Fruit fly (Drosophila melanogaster): Measurements from ENCODE around the gene emc.

Gene emc

dm6 chr3L:791251-791991 is 42.2 kb downstream of the emc start (continued):
- TF ChIP-seq seq (GFP tag; IDR thresholded peaks at IDR 0.05): peak; percentile 49; the same call in 1 of the 2 replicates
- TF ChIP-seq Stat92E (GFP tag; optimal IDR thresholded peaks at IDR 0.05): no peak
- TF ChIP-seq CG17802 (tag; optimal IDR thresholded peaks at IDR 0.05): no peak
- peak; percentile 48 for TF ChIP-seq tio (GFP tag; optimal IDR thresholded peaks at IDR 0.05)
- TF ChIP-seq CG1024 (GFP tag; IDR thresholded peaks at IDR 0.05): 0 out of 2 replicates have a peak, but pooled peaks have one; percentile 36
- peak; percentile 16 for TF ChIP-seq CG5245 (GFP tag; optimal IDR thresholded peaks at IDR 0.05)
- peak; percentile 11 for TF ChIP-seq CG10654 (GFP tag; optimal IDR thresholded peaks at IDR 0.05)
- peak; percentile 53 for TF ChIP-seq BtbVII (GFP tag; optimal IDR thresholded peaks at IDR 0.05)
- TF ChIP-seq CG12769 (tag; optimal IDR thresholded peaks at IDR 0.05): peak; percentile 54
- peak; percentile 69 for TF ChIP-seq CG17385 (GFP tag; optimal IDR thresholded peaks at IDR 0.05)
- peak; percentile 61 for TF ChIP-seq CG15601 (tag; optimal IDR thresholded peaks at IDR 0.05)
- peak; percentile 73 for TF ChIP-seq gcm (GFP tag; optimal IDR thresholded peaks at IDR 0.05)
- TF ChIP-seq mam (GFP tag; optimal IDR thresholded peaks at IDR 0.05): peak; percentile 2
- peak in 1 of 3 experiments; percentile 53 for TF ChIP-seq lola (GFP tag; optimal IDR thresholded peaks at IDR 0.05)
- no peak for TF ChIP-seq hth (optimal IDR thresholded peaks at IDR 0.05)
- TF ChIP-seq CG2199 (GFP tag; IDR thresholded peaks at IDR 0.05): peak; percentile 40; the same call in 1 of the 3 replicates
- peak; percentile 62 for TF ChIP-seq CG8359 (GFP tag; optimal IDR thresholded peaks at IDR 0.05; ENCODE audit: borderline replicate concordance)
- peak; percentile 46 for TF ChIP-seq Deaf1 (tag; optimal IDR thresholded peaks at IDR 0.05)
- TF ChIP-seq sob (GFP tag; IDR thresholded peaks at IDR 0.05): peak; percentile 39; the same call in 1 of the 2 replicates
- TF ChIP-seq org-1 (GFP tag; optimal IDR thresholded peaks at IDR 0.05): peak; percentile 65
- peak; percentile 65 for TF ChIP-seq CG12219 (GFP tag; optimal IDR thresholded peaks at IDR 0.05)
- TF ChIP-seq CG15073 (GFP tag; optimal IDR thresholded peaks at IDR 0.05): no peak
- no peak for TF ChIP-seq Ravus (GFP tag; IDR thresholded peaks at IDR 0.05)
- TF ChIP-seq CG7963 (GFP tag; IDR thresholded peaks at IDR 0.05; ENCODE audit: partially characterized antibody): no peak
- TF ChIP-seq Hr39 (optimal IDR thresholded peaks at IDR 0.05): no peak
- peak; percentile 63; the same call in 1 of the 2 replicates for TF ChIP-seq sna (GFP tag; IDR thresholded peaks at IDR 0.05; ENCODE audit: partially characterized antibody)
- no peak for TF ChIP-seq zen (tag; optimal IDR thresholded peaks at IDR 0.05)
- TF ChIP-seq Nf-YA (GFP tag; IDR thresholded peaks at IDR 0.05): peak; percentile 17; the same call in 1 of the 2 replicates
- no peak for TF ChIP-seq gfzf (GFP tag; optimal IDR thresholded peaks at IDR 0.05)
- TF ChIP-seq caup (GFP tag; optimal IDR thresholded peaks at IDR 0.05; ENCODE audit: severe bottlenecking): no peak
- TF ChIP-seq cato (GFP tag; optimal IDR thresholded peaks at IDR 0.05; ENCODE audit: borderline replicate concordance): peak; percentile 32
- peak; percentile 52; the same call in 1 of the 3 replicates for TF ChIP-seq ken (GFP tag; IDR thresholded peaks at IDR 0.05)
- no peak for TF ChIP-seq kay (GFP tag; optimal IDR thresholded peaks at IDR 0.05)
- TF ChIP-seq Dp (GFP tag; optimal IDR thresholded peaks at IDR 0.05): no peak
- TF ChIP-seq TFAM (GFP tag; optimal IDR thresholded peaks at IDR 0.05): no peak
- TF ChIP-seq ash1 (GFP tag; optimal IDR thresholded peaks at IDR 0.05): no peak
- TF ChIP-seq Gug (GFP tag; IDR thresholded peaks at IDR 0.05): peak; percentile 34; the same call in 1 of the 4 replicates
- no peak for TF ChIP-seq gro (GFP tag; optimal IDR thresholded peaks at IDR 0.05)
- peak; percentile 31; the same call in 1 of the 3 replicates for TF ChIP-seq B-H1 (GFP tag; IDR thresholded peaks at IDR 0.05)
- peak; percentile 67 for TF ChIP-seq Sox100B (GFP tag; optimal IDR thresholded peaks at IDR 0.05)
- no peak for TF ChIP-seq psq (GFP tag; optimal IDR thresholded peaks at IDR 0.05)
- peak; percentile 74 for TF ChIP-seq CG4424 (GFP tag; optimal IDR thresholded peaks at IDR 0.05)
- no peak for TF ChIP-seq Opbp (GFP tag; IDR thresholded peaks at IDR 0.05; ENCODE audit: partially characterized antibody)
- peak; percentile 52; the same call in 1 of the 3 replicates for TF ChIP-seq HLH4C (GFP tag; IDR thresholded peaks at IDR 0.05; ENCODE audit: partially characterized antibody)
- TF ChIP-seq vfl (GFP tag; optimal IDR thresholded peaks at IDR 0.05): no peak
- peak; percentile 4 for TF ChIP-seq Nf-YB (GFP tag; optimal IDR thresholded peaks at IDR 0.05)
- no peak for TF ChIP-seq crp (GFP tag; optimal IDR thresholded peaks at IDR 0.05)
- peak; percentile 66; the same call in 2 of the 3 replicates for TF ChIP-seq vnd (GFP tag; IDR thresholded peaks at IDR 0.05; ENCODE audit: partially characterized antibody)
